Fruit fly (Drosophila melanogaster): Measurements from ENCODE around the gene TBC1D5.

The TBC1D5 gene

dm6 chr3R:13305318-13305899, 33.6 kb upstream of the TBC1D5 start (continued):
- TF ChIP-seq Opbp (GFP tag; IDR thresholded peaks at IDR 0.05; ENCODE audit: partially characterized antibody) (no peak), Hr39 (optimal IDR thresholded peaks at IDR 0.05) (no peak), CG7271 (tag; optimal IDR thresholded peaks at IDR 0.05) (no peak), Antp (GFP tag; optimal IDR thresholded peaks at IDR 0.05) (no peak), CG10147 (GFP tag; optimal IDR thresholded peaks at IDR 0.05) (peak; percentile 14), H2.0 (GFP tag; IDR thresholded peaks at IDR 0.05) (no peak), CG18262 (tag; optimal IDR thresholded peaks at IDR 0.05) (peak; percentile 85), gro (GFP tag; optimal IDR thresholded peaks at IDR 0.05) (no peak), CG11723 (GFP tag; optimal IDR thresholded peaks at IDR 0.05) (no peak), ranshi (GFP tag; IDR thresholded peaks at IDR 0.05) (no peak), btn (GFP tag; optimal IDR thresholded peaks at IDR 0.05) (no peak), D19A (tag; optimal IDR thresholded peaks at IDR 0.05) (peak; percentile 62), wor (GFP tag; IDR thresholded peaks at IDR 0.05) (no peak), CG2875 (GFP tag; optimal IDR thresholded peaks at IDR 0.05) (peak; percentile 48), Hey (tag; optimal IDR thresholded peaks at IDR 0.05) (no peak), Atf3 (GFP tag; optimal IDR thresholded peaks at IDR 0.05) (no peak), trh (GFP tag; optimal IDR thresholded peaks at IDR 0.05) (no peak), CG13123 (GFP tag; optimal IDR thresholded peaks at IDR 0.05) (no peak), CG10209 (GFP tag; optimal IDR thresholded peaks at IDR 0.05) (peak; percentile 33), abd-A (tag; optimal IDR thresholded peaks at IDR 0.05) (no peak), bcd (GFP tag; optimal IDR thresholded peaks at IDR 0.05) (peak; percentile 12), CTCF (GFP tag; optimal IDR thresholded peaks at IDR 0.05) (no peak), CG43689 (GFP tag; IDR thresholded peaks at IDR 0.05) (no peak), CoRest (tag; optimal IDR thresholded peaks at IDR 0.05) (peak; percentile 72), CG7839 (tag; optimal IDR thresholded peaks at IDR 0.05) (peak; percentile 64), CG17612 (GFP tag; IDR thresholded peaks at IDR 0.05) (no peak), unpg (GFP tag; optimal IDR thresholded peaks at IDR 0.05) (peak; percentile 52), CG32772 (GFP tag; IDR thresholded peaks at IDR 0.05) (no peak), az2 (GFP tag; optimal IDR thresholded peaks at IDR 0.05) (peak; percentile 39), sna (GFP tag; IDR thresholded peaks at IDR 0.05; ENCODE audit: partially characterized antibody) (no peak), gce (GFP tag; IDR thresholded peaks at IDR 0.05) (no peak), CG6654 (GFP tag; optimal IDR thresholded peaks at IDR 0.05) (peak; percentile 35), CG18476 (GFP tag; optimal IDR thresholded peaks at IDR 0.05) (no peak), fd3F (GFP tag; optimal IDR thresholded peaks at IDR 0.05) (no peak), NC2β (GFP tag; optimal IDR thresholded peaks at IDR 0.05) (no peak), Kr (GFP tag; optimal IDR thresholded peaks at IDR 0.05) (no peak), pzg (GFP tag; optimal IDR thresholded peaks at IDR 0.05) (no peak), Jarid2 (GFP tag; optimal IDR thresholded peaks at IDR 0.05) (no peak), pb (GFP tag; optimal IDR thresholded peaks at IDR 0.05) (no peak), CG8924 (tag; optimal IDR thresholded peaks at IDR 0.05) (peak; percentile 55), CG8478 (optimal IDR thresholded peaks at IDR 0.05) (no peak), CG15601 (tag; optimal IDR thresholded peaks at IDR 0.05) (peak; percentile 78), Fer1 (GFP tag; optimal IDR thresholded peaks at IDR 0.05) (no peak), CG11504 (tag; optimal IDR thresholded peaks at IDR 0.05) (peak; percentile 75), wek (GFP tag; optimal IDR thresholded peaks at IDR 0.05) (no peak), fd96Cb (tag; optimal IDR thresholded peaks at IDR 0.05) (peak; percentile 65), Doc3 (GFP tag; IDR thresholded peaks at IDR 0.05; ENCODE audit: partially characterized antibody) (no peak), shn (GFP tag; optimal IDR thresholded peaks at IDR 0.05) (no peak), CG13424 (tag; optimal IDR thresholded peaks at IDR 0.05) (peak; percentile 66), CG16863 (GFP tag; optimal IDR thresholded peaks at IDR 0.05) (no peak), Bgb (GFP tag; IDR thresholded peaks at IDR 0.05; ENCODE audit: partially characterized antibody) (no peak), CG2202 (tag; optimal IDR thresholded peaks at IDR 0.05) (peak; percentile 55)

Data from whole organism, embryonic.